Worm (Caenorhabditis elegans): Measurements from ENCODE around the gene gldi-8.

gldi-8 gene

DNA sequence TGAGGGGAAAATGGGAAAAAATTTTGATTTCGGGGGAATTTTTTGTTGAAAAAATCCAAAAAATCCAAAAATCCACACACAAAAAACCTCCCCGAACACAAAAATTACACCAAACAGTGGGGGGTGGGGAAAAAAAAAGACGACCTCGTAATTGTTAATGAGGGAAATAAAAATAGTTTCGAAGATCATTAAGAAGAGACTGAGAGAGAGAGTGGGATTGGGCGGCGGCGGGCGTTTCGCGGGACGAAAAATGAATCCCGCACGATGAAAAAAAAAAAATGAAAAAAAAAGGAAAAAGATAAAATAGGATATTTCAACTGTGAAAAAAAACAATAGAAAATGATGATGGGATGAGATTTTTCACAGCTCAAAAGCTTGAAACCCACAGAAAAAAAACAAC, at the start of gene gldi-8:
Gene gldi-8 (minus strand): TSS at position 58 of the 400 bp plus-strand sequence.
- no peak for TF ChIP-seq unc-30 (tag; optimal IDR thresholded peaks at IDR 0.05)
- TF ChIP-seq ceh-63 (GFP tag; optimal IDR thresholded peaks at IDR 0.05): no peak
- no peak for TF ChIP-seq efl-3 (GFP tag; optimal IDR thresholded peaks at IDR 0.05)
- no peak for TF ChIP-seq unc-86 (tag; optimal IDR thresholded peaks at IDR 0.05)
- TF ChIP-seq mdl-1 (tag; optimal IDR thresholded peaks at IDR 0.05): no peak
- peak; percentile 53 for TF ChIP-seq lin-13 (GFP tag; optimal IDR thresholded peaks at IDR 0.05)
- TF ChIP-seq alr-1 (tag; optimal IDR thresholded peaks at IDR 0.05; ENCODE audit: borderline replicate concordance): no peak
- peak; percentile 82 for TF ChIP-seq nhr-85 (tag)
- no peak for TF ChIP-seq ceh-90 (tag; optimal IDR thresholded peaks at IDR 0.05)
- TF ChIP-seq ceh-82 (tag; optimal IDR thresholded peaks at IDR 0.05): peak in 1 of 3 experiments; percentile 1
- peak; percentile 8 for TF ChIP-seq blmp-1 (tag; optimal IDR thresholded peaks at IDR 0.05)
- TF ChIP-seq sup-37 (GFP tag; optimal IDR thresholded peaks at IDR 0.05): no peak
- no peak for TF ChIP-seq nhr-47 (tag; optimal IDR thresholded peaks at IDR 0.05)
- TF ChIP-seq fkh-10 (GFP tag; optimal IDR thresholded peaks at IDR 0.05): no peak
- no peak for TF ChIP-seq ets-5 (GFP tag; IDR thresholded peaks at IDR 0.05)
- TF ChIP-seq ceh-8 (GFP tag; optimal IDR thresholded peaks at IDR 0.05): no peak
- TF ChIP-seq fkh-8 (tag; optimal IDR thresholded peaks at IDR 0.05): no peak
- TF ChIP-seq nhr-20 (tag; optimal IDR thresholded peaks at IDR 0.05): no peak
- no peak for TF ChIP-seq elt-2 (tag; optimal IDR thresholded peaks at IDR 0.05)
- TF ChIP-seq egl-13 (tag; optimal IDR thresholded peaks at IDR 0.05): no peak
- no peak for TF ChIP-seq lin-15B (tag; optimal IDR thresholded peaks at IDR 0.05)
- TF ChIP-seq nhr-76 (tag; optimal IDR thresholded peaks at IDR 0.05): no peak
- TF ChIP-seq Y116A8C.19 (tag; optimal IDR thresholded peaks at IDR 0.05; ENCODE audit: borderline replicate concordance): no peak
- peak; percentile 48 for TF ChIP-seq snpc-4 (tag; optimal IDR thresholded peaks at IDR 0.05)
- TF ChIP-seq F16B12.6 (tag; optimal IDR thresholded peaks at IDR 0.05): no peak
- TF ChIP-seq grh-1 (GFP tag; IDR thresholded peaks at IDR 0.05): no peak
- TF ChIP-seq hpl-2 (GFP tag; optimal IDR thresholded peaks at IDR 0.05): no peak
- TF ChIP-seq ceh-88 (GFP tag; IDR thresholded peaks at IDR 0.05): no peak
- no peak for TF ChIP-seq skn-1 (tag; optimal IDR thresholded peaks at IDR 0.05)
- TF ChIP-seq ztf-4 (tag; optimal IDR thresholded peaks at IDR 0.05): no peak
- no peak for TF ChIP-seq hlh-17 (GFP tag; optimal IDR thresholded peaks at IDR 0.05; ENCODE audit: borderline replicate concordance)
- TF ChIP-seq mef-2 (tag; optimal IDR thresholded peaks at IDR 0.05): no peak
- no peak for TF ChIP-seq mab-9 (GFP tag; IDR thresholded peaks at IDR 0.05)
- TF ChIP-seq sptf-1 (tag; optimal IDR thresholded peaks at IDR 0.05): no peak
- peak; percentile 5 for TF ChIP-seq nhr-90 (tag; optimal IDR thresholded peaks at IDR 0.05; ENCODE audit: poor library complexity)
- TF ChIP-seq vab-15 (tag; optimal IDR thresholded peaks at IDR 0.05): no peak
- TF ChIP-seq snu-23 (GFP tag; optimal IDR thresholded peaks at IDR 0.05): peak; percentile 5
- TF ChIP-seq nhr-237 (tag; optimal IDR thresholded peaks at IDR 0.05): no peak
- no peak for TF ChIP-seq lin-35 (GFP tag; optimal IDR thresholded peaks at IDR 0.05)
- no peak for TF ChIP-seq lsy-2 (tag; optimal IDR thresholded peaks at IDR 0.05)
- TF ChIP-seq dpl-1 (GFP tag; optimal IDR thresholded peaks at IDR 0.05): no peak
- TF ChIP-seq rnt-1 (tag; optimal IDR thresholded peaks at IDR 0.05): peak; percentile 27
- peak; percentile 44 for TF ChIP-seq lin-14 (GFP tag; optimal IDR thresholded peaks at IDR 0.05)

DNA sequence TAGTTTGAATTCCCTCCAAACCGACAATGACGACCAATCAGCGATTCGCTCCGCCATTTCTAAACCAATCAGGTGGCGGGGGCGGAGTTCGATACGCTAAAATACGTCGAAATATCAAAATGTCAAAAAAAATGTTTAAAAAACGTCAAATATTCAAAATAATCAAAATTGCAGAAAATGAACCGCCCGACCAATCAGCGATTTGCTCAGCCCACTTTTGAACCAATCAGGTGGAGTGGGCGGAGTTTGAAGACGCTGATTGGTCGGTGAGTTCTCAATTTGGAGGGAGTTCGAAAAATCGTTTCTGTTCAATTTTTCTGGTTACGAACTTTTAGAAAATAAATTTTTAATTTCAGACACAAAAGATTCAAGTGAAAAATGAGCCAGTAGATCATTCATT, 45.1 kb upstream of the gldi-8 start:
- TF ChIP-seq swsn-7 (tag; optimal IDR thresholded peaks at IDR 0.05) (no peak), nhr-237 (tag; optimal IDR thresholded peaks at IDR 0.05) (no peak), ceh-82 (tag; optimal IDR thresholded peaks at IDR 0.05) (no peak), nhr-47 (tag; optimal IDR thresholded peaks at IDR 0.05) (no peak), nhr-85 (tag) (no peak), alr-1 (tag; optimal IDR thresholded peaks at IDR 0.05; ENCODE audit: borderline replicate concordance) (no peak), fkh-10 (GFP tag; optimal IDR thresholded peaks at IDR 0.05) (no peak), dsc-1 (tag; optimal IDR thresholded peaks at IDR 0.05) (no peak), tlp-1 (tag; optimal IDR thresholded peaks at IDR 0.05) (no peak), hpl-2 (GFP tag; optimal IDR thresholded peaks at IDR 0.05) (no peak), efl-1 (optimal IDR thresholded peaks at IDR 0.05) (no peak), efl-1 (GFP tag; optimal IDR thresholded peaks at IDR 0.05 in 1 of 2) (no peak), fkh-8 (tag; optimal IDR thresholded peaks at IDR 0.05) (no peak), ztf-11 (tag; optimal IDR thresholded peaks at IDR 0.05) (no peak), blmp-1 (tag; optimal IDR thresholded peaks at IDR 0.05) (no peak), zip-4 (GFP tag; optimal IDR thresholded peaks at IDR 0.05) (no peak), fos-1 (tag; optimal IDR thresholded peaks at IDR 0.05) (no peak), vab-15 (tag; optimal IDR thresholded peaks at IDR 0.05) (no peak), lin-35 (GFP tag; optimal IDR thresholded peaks at IDR 0.05) (no peak)

Data from whole organism, L1 larva.